Worm (Caenorhabditis elegans) whole organism, L2 larva: ENCODE measurements around the gene vha-20.

Experiments used
- C34F6.9 ChIP-seq: fragments of 150-350 bp; optimal IDR thresholded peaks from 2 replicates; lab custom pipeline; 2014; ENCODE audit warnings: missing biosample characterization, missing genetic modification characterization
- F13H6.1 ChIP-seq: sonication (generic microtip); optimal IDR thresholded peaks from 2 replicates; lab custom pipeline; 2016; ENCODE audit warnings: missing genetic modification characterization, missing compliant biosample characterization
- R02D3.7 ChIP-seq: fragments of 150-350 bp; optimal IDR thresholded peaks from 2 replicates; lab custom pipeline; 2014; ENCODE audit warnings: missing biosample characterization, missing genetic modification characterization
- Y55F3AM.14 ChIP-seq: fragments of 200-800 bp; sonication (Bioruptor generic); optimal IDR thresholded peaks from 2 replicates; lab custom pipeline; 2018; ENCODE audit warnings: mild to moderate bottlenecking, missing genetic modification characterization, missing compliant biosample characterization
- aly-2 ChIP-seq: fragments of 150-350 bp; optimal IDR thresholded peaks from 2 replicates; lab custom pipeline; 2014; ENCODE audit warnings: missing biosample characterization, missing genetic modification characterization
- ama-1 ChIP-seq: fragments of 150-350 bp; optimal IDR thresholded peaks from 2 replicates; lab custom pipeline; 2018; ENCODE audit warnings: inconsistent platforms
- ceh-16 ChIP-seq: fragments of 150-350 bp; optimal IDR thresholded peaks from 2 replicates; lab custom pipeline; 2014; ENCODE audit warnings: missing biosample characterization, missing genetic modification characterization
- crh-2 ChIP-seq: sonication (generic microtip); optimal IDR thresholded peaks from 2 replicates; lab custom pipeline; 2017; ENCODE audit warnings: missing biosample characterization, missing genetic modification characterization
- dmd-4 ChIP-seq: sonication (generic microtip); optimal IDR thresholded peaks from 2 replicates; lab custom pipeline; 2017; ENCODE audit warnings: missing biosample characterization, missing genetic modification characterization
- egl-27 ChIP-seq: sonication (generic microtip); optimal IDR thresholded peaks from 3 replicates; lab custom pipeline; 2017; ENCODE audit warnings: missing biosample characterization, missing genetic modification reagents, missing genetic modification characterization
- elt-1 ChIP-seq: fragments of 150-350 bp; optimal IDR thresholded peaks from 2 replicates; lab custom pipeline; 2014; ENCODE audit warnings: missing biosample characterization, missing genetic modification characterization
- fos-1 ChIP-seq: fragments of 150-350 bp; optimal IDR thresholded peaks from 2 replicates; lab custom pipeline; 2014; ENCODE audit warnings: missing biosample characterization, missing genetic modification characterization
- gmeb-1 ChIP-seq: fragments of 150-350 bp; optimal IDR thresholded peaks from 2 replicates; lab custom pipeline; 2014; ENCODE audit warnings: missing biosample characterization, missing genetic modification characterization
- lin-13 ChIP-seq: fragments of 150-350 bp; optimal IDR thresholded peaks from 2 replicates; lab custom pipeline; 2014; ENCODE audit warnings: missing biosample characterization, missing genetic modification reagents, missing genetic modification characterization
- lsy-2 ChIP-seq, 2 experiments: fragments of 150-350 bp in 1 of 2; sonication (generic microtip) in 1 of 2; optimal IDR thresholded peaks; 2 replicates each; lab custom pipeline; 2014 to 2017; ENCODE audit warnings: missing biosample characterization in 2 of 2, missing genetic modification characterization in 2 of 2
- mab-5 ChIP-seq: fragments of 150-350 bp; optimal IDR thresholded peaks from 2 replicates; lab custom pipeline; 2014; ENCODE audit warnings: missing biosample characterization, missing genetic modification characterization
- mbf-1 ChIP-seq: sonication (generic microtip); optimal IDR thresholded peaks from 2 replicates; lab custom pipeline; 2017; ENCODE audit warnings: missing biosample characterization, missing genetic modification characterization
- mdl-1 ChIP-seq, 2 experiments: fragments of 150-350 bp in 1 of 2; sonication (generic microtip) in 1 of 2; optimal IDR thresholded peaks; 2 replicates each; lab custom pipeline; 2017; ENCODE audit warnings: missing biosample characterization in 2 of 2, missing genetic modification characterization in 2 of 2
- nhr-10 ChIP-seq: sonication (generic microtip); optimal IDR thresholded peaks from 2 replicates; lab custom pipeline; 2017; ENCODE audit warnings: missing biosample characterization, missing genetic modification characterization
- nhr-11 ChIP-seq: fragments of 150-350 bp; optimal IDR thresholded peaks from 2 replicates; lab custom pipeline; 2014; ENCODE audit warnings: missing biosample characterization, missing genetic modification characterization
- nhr-12 ChIP-seq: fragments of 150-350 bp; optimal IDR thresholded peaks from 2 replicates; lab custom pipeline; 2014; ENCODE audit warnings: missing biosample characterization, missing genetic modification characterization
- nhr-129 ChIP-seq: fragments of 150-350 bp; optimal IDR thresholded peaks from 2 replicates; lab custom pipeline; 2014; ENCODE audit warnings: missing biosample characterization, missing genetic modification characterization
- nhr-21 ChIP-seq: fragments of 150-350 bp; optimal IDR thresholded peaks from 2 replicates; lab custom pipeline; 2014; ENCODE audit warnings: missing biosample characterization, missing genetic modification characterization
- nhr-237 ChIP-seq: fragments of 150-350 bp; optimal IDR thresholded peaks from 2 replicates; lab custom pipeline; 2014; ENCODE audit warnings: missing biosample characterization, missing genetic modification characterization
- nhr-25 ChIP-seq: fragments of 150-350 bp; sonication (generic microtip); optimal IDR thresholded peaks from 3 replicates; lab custom pipeline; 2014; ENCODE audit warnings: missing biosample characterization, missing genetic modification characterization
- nhr-6 ChIP-seq: fragments of 150-350 bp; optimal IDR thresholded peaks from 2 replicates; lab custom pipeline; 2014; ENCODE audit warnings: missing biosample characterization, missing genetic modification characterization
- nhr-77 ChIP-seq: fragments of 150-350 bp; optimal IDR thresholded peaks from 2 replicates; lab custom pipeline; 2014; ENCODE audit warnings: missing biosample characterization, missing genetic modification characterization
- peb-1 ChIP-seq: fragments of 150-350 bp; optimal IDR thresholded peaks from 2 replicates; lab custom pipeline; 2014; ENCODE audit warnings: missing biosample characterization, missing genetic modification characterization
- sem-4 ChIP-seq: fragments of 150-350 bp; optimal IDR thresholded peaks from 2 replicates; lab custom pipeline; 2014; ENCODE audit warnings: missing biosample characterization, missing genetic modification reagents, missing genetic modification characterization
- skn-1 ChIP-seq: sonication (generic microtip); optimal IDR thresholded peaks from 2 replicates; lab custom pipeline; 2017; ENCODE audit warnings: missing biosample characterization, missing genetic modification characterization
- sma-3 ChIP-seq: sonication (generic microtip); optimal IDR thresholded peaks from 2 replicates; lab custom pipeline; 2016; ENCODE audit warnings: missing genetic modification reagents, missing genetic modification characterization, missing compliant biosample characterization
- sma-9 ChIP-seq, 2 experiments: fragments of 150-350 bp in 1 of 2; sonication (generic microtip) in 1 of 2; optimal IDR thresholded peaks; 2 replicates each; lab custom pipeline; 2014 to 2016; ENCODE audit warnings: missing genetic modification characterization in 2 of 2, mild to moderate bottlenecking in 1 of 2, missing biosample characterization in 1 of 2, missing compliant biosample characterization in 1 of 2, missing genetic modification reagents in 1 of 2, moderate library complexity in 1 of 2
- snpc-4 ChIP-seq: fragments of 150-350 bp; optimal IDR thresholded peaks from 2 replicates; lab custom pipeline; 2014; ENCODE audit warnings: missing biosample characterization, missing genetic modification characterization
- unc-39 ChIP-seq: fragments of 150-350 bp; optimal IDR thresholded peaks from 2 replicates; lab custom pipeline; 2014; ENCODE audit warnings: missing biosample characterization, missing genetic modification characterization
- unc-55 ChIP-seq: fragments of 150-350 bp; sonication (generic microtip); optimal IDR thresholded peaks from 3 replicates; lab custom pipeline; 2014; ENCODE audit warnings: missing biosample characterization, missing genetic modification reagents, missing genetic modification characterization
- unc-62 ChIP-seq: fragments of 150-350 bp; optimal IDR thresholded peaks from 2 replicates; lab custom pipeline; 2014; ENCODE audit warnings: missing biosample characterization, missing genetic modification reagents, missing genetic modification characterization
- ztf-1 ChIP-seq: fragments of 200-800 bp; sonication (Bioruptor generic); conservative IDR thresholded peaks from 2 replicates; pipeline ENCODE4 v1.3.6; 2022; ENCODE audit warnings: missing genetic modification characterization, missing compliant biosample characterization
- ztf-11 ChIP-seq: sonication (generic microtip); optimal IDR thresholded peaks from 2 replicates; lab custom pipeline; 2017; ENCODE audit warnings: missing biosample characterization, missing genetic modification characterization
- ztf-4 ChIP-seq: fragments of 150-350 bp; optimal IDR thresholded peaks from 2 replicates; lab custom pipeline; 2014; ENCODE audit warnings: missing biosample characterization, missing genetic modification characterization

Gene vha-20

ce11 chrX:14115480-14116161 lies 48.7 kb downstream of the vha-20 start, which contains the start of gene F28H6.7:
F28H6.7 (plus strand) TSS chrX:14116111.
- TF ChIP-seq sem-4 (tag; lab: Kevin White, UChicago) = no peak
- TF ChIP-seq nhr-237 (tag; lab: Kevin White, UChicago) = no peak
- peak; percentile 30 for TF ChIP-seq F13H6.1 (tag; lab: Kevin White, UChicago)
- TF ChIP-seq R02D3.7 (tag; lab: Kevin White, UChicago) = no peak
- no peak for TF ChIP-seq ztf-11 (tag; lab: Kevin White, UChicago)
- no peak for TF ChIP-seq C34F6.9 (tag; lab: Kevin White, UChicago)
- no peak for TF ChIP-seq peb-1 (tag; lab: Kevin White, UChicago)
- TF ChIP-seq fos-1 (tag; lab: Kevin White, UChicago) = peak; percentile 57
- TF ChIP-seq Y55F3AM.14 (GFP tag; lab: Kevin White, UChicago) = peak; percentile 42
- no peak for TF ChIP-seq mab-5
- no peak for TF ChIP-seq snpc-4 (tag; lab: Kevin White, UChicago)
- TF ChIP-seq sma-9 (GFP tag; optimal IDR thresholded peaks at IDR 0.05; lab: Kevin White, UChicago) = peak; percentile 61
- no peak for TF ChIP-seq sma-9 (tag; optimal IDR thresholded peaks at IDR 0.05; lab: Kevin White, UChicago)
- TF ChIP-seq nhr-129 (tag; lab: Kevin White, UChicago) = peak; percentile 54
- no peak for TF ChIP-seq nhr-6
- TF ChIP-seq skn-1 (tag; lab: Kevin White, UChicago) = no peak
- no peak for TF ChIP-seq dmd-4 (tag; lab: Kevin White, UChicago)
- no peak for TF ChIP-seq ztf-4 (tag; lab: Kevin White, UChicago)
- TF ChIP-seq unc-39 (tag; lab: Kevin White, UChicago) = no peak
- TF ChIP-seq elt-1 (tag; lab: Kevin White, UChicago) = no peak
- TF ChIP-seq lin-13 (GFP tag; lab: Kevin White, UChicago) = peak; percentile 29
- peak; percentile 51 for TF ChIP-seq nhr-21 (tag; lab: Kevin White, UChicago)
- TF ChIP-seq crh-2 = peak; percentile 11
- TF ChIP-seq nhr-12 (tag; lab: Kevin White, UChicago) = no peak
- no peak for TF ChIP-seq nhr-25 (tag; lab: Kevin White, UChicago)
- TF ChIP-seq egl-27 = no peak
- TF ChIP-seq gmeb-1 = no peak
- TF ChIP-seq nhr-10 (tag; lab: Kevin White, UChicago) = no peak
- no peak for TF ChIP-seq ama-1 (lab: Kevin White, UChicago)
- peak; percentile 50 for TF ChIP-seq sma-3
- TF ChIP-seq mdl-1 (tag; optimal IDR thresholded peaks at IDR 0.05; lab: Kevin White, UChicago) = no peak
- TF ChIP-seq nhr-11 (tag; lab: Kevin White, UChicago) = peak; percentile 25
- no peak for TF ChIP-seq unc-62 (GFP tag; lab: Kevin White, UChicago)
- no peak for TF ChIP-seq lsy-2 (tag; optimal IDR thresholded peaks at IDR 0.05; lab: Kevin White, UChicago)
- no peak for TF ChIP-seq nhr-77
- no peak for TF ChIP-seq aly-2
- TF ChIP-seq ztf-1 (GFP tag; lab: Robert Waterston, UW) = no peak
- peak; percentile 20 for TF ChIP-seq unc-55 (GFP tag; lab: Kevin White, UChicago)
- no peak for TF ChIP-seq mbf-1 (tag; lab: Kevin White, UChicago)

- no peak for TF ChIP-seq ceh-16 (tag; lab: Kevin White, UChicago)
- TF ChIP-seq nhr-237 (tag; lab: Kevin White, UChicago) = no peak
- no peak for TF ChIP-seq ztf-11 (tag; lab: Kevin White, UChicago)
- no peak for TF ChIP-seq nhr-12 (tag; lab: Kevin White, UChicago)
- no peak for TF ChIP-seq ztf-1 (GFP tag; lab: Robert Waterston, UW)
- TF ChIP-seq, all 48 proteins: peak for 0
Observed at ce11 chrX:14113347-14113746, 51.0 kb downstream of the vha-20 start, which contains the start of gene nhr-281. nhr-281 (minus strand) TSS chrX:14113447.
